Worm (Caenorhabditis elegans): ENCODE results near the gene map-1.

ce11 chrIV:3644863-3645378 is 41.7 kb downstream of the map-1 start:
- TF ChIP-seq nhr-28 (tag; optimal IDR thresholded peaks at IDR 0.05) (no peak), sptf-1 (tag; optimal IDR thresholded peaks at IDR 0.05) (no peak), nhr-76 (tag; optimal IDR thresholded peaks at IDR 0.05) (no peak), elt-1 (tag; optimal IDR thresholded peaks at IDR 0.05; ENCODE audit: borderline replicate concordance, insufficient read depth) (no peak), elt-3 (tag; optimal IDR thresholded peaks at IDR 0.05) (no peak), hlh-1 (tag; optimal IDR thresholded peaks at IDR 0.05) (no peak), nhr-237 (tag; optimal IDR thresholded peaks at IDR 0.05) (no peak), drap-1 (GFP tag; optimal IDR thresholded peaks at IDR 0.05) (no peak), mls-2 (tag; optimal IDR thresholded peaks at IDR 0.05) (no peak), nhr-12 (tag; optimal IDR thresholded peaks at IDR 0.05) (no peak)
